Worm (Caenorhabditis elegans): ENCODE measurements around the gene egl-45.
A peak's percentile ranks its signal among the peaks of the same experiment; 100 is the strongest.

egl-45 gene

DNA sequence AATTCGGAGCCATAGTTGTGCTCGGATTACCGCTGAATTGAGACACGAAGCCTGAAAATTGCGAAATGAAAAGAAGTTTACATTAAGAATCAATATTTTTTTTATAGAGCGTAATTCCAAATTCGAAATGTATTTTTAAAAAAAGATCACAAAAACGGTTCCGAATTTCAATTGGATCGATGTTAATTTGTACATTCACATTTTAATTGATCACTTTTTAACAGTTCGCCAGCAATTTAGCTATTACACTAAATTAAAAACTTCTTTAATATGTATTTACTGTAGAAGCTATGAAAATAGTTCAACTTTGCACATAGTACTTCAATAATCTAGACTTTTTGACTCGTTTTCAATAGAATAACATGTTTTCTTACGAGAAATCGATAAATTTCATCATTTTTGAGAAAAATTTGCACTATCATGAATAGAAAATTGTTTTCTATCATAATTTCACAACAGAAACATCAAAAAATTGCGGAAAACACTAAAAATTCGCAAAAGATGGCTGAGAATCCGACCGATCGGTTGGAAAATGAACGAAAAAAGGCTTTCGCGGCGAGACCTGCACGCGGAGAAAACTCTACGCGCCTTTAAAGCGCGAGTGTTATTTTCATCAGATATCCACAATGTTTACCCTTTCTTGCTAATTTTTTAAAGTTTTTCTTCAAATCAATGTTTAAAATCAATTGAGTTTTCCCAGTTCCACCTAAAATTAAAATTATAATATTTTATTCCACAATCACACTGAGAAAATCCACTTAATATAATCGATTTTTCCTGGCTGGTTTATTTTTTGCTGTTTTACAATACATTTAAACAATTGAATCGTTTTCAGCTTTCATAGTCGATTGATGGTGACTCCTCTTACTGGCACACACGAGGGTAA is at the start of gene egl-45, which contains the start of gene kcmf-1:
Gene egl-45, minus strand, starts transcription at position 51 of the 886 bp plus-strand sequence.
Gene kcmf-1, plus strand, starts transcription at position 836 of the 886 bp plus-strand sequence.
- TF ChIP-seq fos-1 (tag; optimal IDR thresholded peaks at IDR 0.05) (no peak), R02D3.7 (tag; optimal IDR thresholded peaks at IDR 0.05) (no peak), zag-1 (tag; optimal IDR thresholded peaks at IDR 0.05) (no peak), nhr-43 (tag; optimal IDR thresholded peaks at IDR 0.05; ENCODE audit: poor library complexity, severe bottlenecking) (no peak), nfya-1 (tag; optimal IDR thresholded peaks at IDR 0.05; ENCODE audit: insufficient read depth) (peak; percentile 57), nhr-76 (tag; optimal IDR thresholded peaks at IDR 0.05) (no peak), ztf-4 (tag; optimal IDR thresholded peaks at IDR 0.05) (no peak), ceh-16 (tag; optimal IDR thresholded peaks at IDR 0.05) (no peak), ama-1 (optimal IDR thresholded peaks at IDR 0.05) (no peak), jun-1 (tag; optimal IDR thresholded peaks at IDR 0.05) (no peak), mml-1 (tag; optimal IDR thresholded peaks at IDR 0.05) (no peak), ceh-82 (tag; optimal IDR thresholded peaks at IDR 0.05) (no peak), snpc-4 (tag; optimal IDR thresholded peaks at IDR 0.05) (no peak), pha-4 (tag; optimal IDR thresholded peaks at IDR 0.05) (peak; percentile 71), nhr-11 (tag; optimal IDR thresholded peaks at IDR 0.05) (no peak), elt-3 (tag; optimal IDR thresholded peaks at IDR 0.05) (no peak), ceh-9 (tag; optimal IDR thresholded peaks at IDR 0.05) (no peak), hmg-11 (tag; optimal IDR thresholded peaks at IDR 0.05) (no peak), lin-15B (tag; optimal IDR thresholded peaks at IDR 0.05) (peak; percentile 42), egl-5 (tag; optimal IDR thresholded peaks at IDR 0.05) (peak; percentile 97), nhr-25 (tag; optimal IDR thresholded peaks at IDR 0.05) (peak; percentile 21), unc-62 (GFP tag; optimal IDR thresholded peaks at IDR 0.05) (no peak), nhr-77 (tag; optimal IDR thresholded peaks at IDR 0.05) (no peak), elt-2 (tag; optimal IDR thresholded peaks at IDR 0.05) (no peak), fkh-2 (tag; optimal IDR thresholded peaks at IDR 0.05) (no peak), eor-1 (tag; optimal IDR thresholded peaks at IDR 0.05) (no peak), nhr-23 (tag; optimal IDR thresholded peaks at IDR 0.05) (peak; percentile 6), ZK546.5 (tag; optimal IDR thresholded peaks at IDR 0.05) (no peak), tbx-2 (tag; optimal IDR thresholded peaks at IDR 0.05) (no peak)

DNA sequence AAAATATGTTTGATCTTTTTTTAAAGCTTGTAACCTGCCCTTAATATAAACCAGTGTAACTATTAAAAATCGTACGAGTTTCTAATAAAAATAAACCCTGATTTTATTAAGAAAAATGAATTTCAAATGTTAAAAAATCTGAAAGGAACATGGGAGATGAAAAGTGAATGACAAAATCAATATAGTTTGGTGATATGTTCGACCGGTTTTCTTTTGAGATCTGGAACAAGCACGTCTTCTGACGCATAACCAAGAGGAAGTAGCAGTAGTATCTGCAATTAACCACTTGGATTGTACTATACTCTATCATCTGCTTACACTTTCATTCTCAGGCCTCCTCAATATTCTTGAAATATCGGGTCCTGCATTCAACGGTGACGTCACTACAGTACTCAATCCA is 48.7 kb upstream of the egl-45 start:
- TF ChIP-seq egl-27 (tag; optimal IDR thresholded peaks at IDR 0.05), result no peak
- no peak for TF ChIP-seq nhr-237 (tag; optimal IDR thresholded peaks at IDR 0.05)
- no peak for TF ChIP-seq egl-5 (tag; optimal IDR thresholded peaks at IDR 0.05)
- TF ChIP-seq daf-12 (tag; optimal IDR thresholded peaks at IDR 0.05), result no peak
- TF ChIP-seq nhr-76 (tag; optimal IDR thresholded peaks at IDR 0.05), result no peak
- no peak for TF ChIP-seq snpc-4 (tag; optimal IDR thresholded peaks at IDR 0.05)
- no peak for TF ChIP-seq nhr-12 (tag; optimal IDR thresholded peaks at IDR 0.05)
- TF ChIP-seq fos-1 (tag; optimal IDR thresholded peaks at IDR 0.05), result no peak
- no peak for TF ChIP-seq unc-39 (tag; optimal IDR thresholded peaks at IDR 0.05)
- TF ChIP-seq nhr-77 (tag; optimal IDR thresholded peaks at IDR 0.05), result no peak
- TF ChIP-seq nhr-23 (tag; optimal IDR thresholded peaks at IDR 0.05), result no peak
- TF ChIP-seq hmg-11 (tag; optimal IDR thresholded peaks at IDR 0.05), result no peak
- TF ChIP-seq ZK546.5 (tag; optimal IDR thresholded peaks at IDR 0.05), result no peak
- no peak for TF ChIP-seq nhr-28 (tag; optimal IDR thresholded peaks at IDR 0.05)
- no peak for TF ChIP-seq mdl-1 (tag; optimal IDR thresholded peaks at IDR 0.05)

DNA sequence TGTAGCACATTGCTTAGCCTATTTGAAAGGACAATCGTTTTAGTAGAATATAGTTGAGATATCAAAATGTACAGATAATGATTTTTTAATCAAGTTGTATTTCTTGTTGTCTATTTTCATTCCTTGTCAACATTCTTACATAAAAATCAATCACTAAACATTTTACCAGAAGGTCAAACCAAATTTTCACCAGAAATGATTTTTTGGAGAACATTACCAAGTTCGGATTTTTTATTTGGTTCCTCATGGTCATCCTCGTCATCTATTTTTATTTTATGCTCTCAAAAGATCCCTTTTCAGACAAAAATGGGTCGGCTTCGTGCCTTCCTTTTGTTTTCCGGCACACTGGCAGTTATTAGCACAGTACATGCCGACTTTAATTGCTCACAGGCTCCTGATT is 45.1 kb upstream of the egl-45 start, which contains the start of gene tyr-1:
Gene tyr-1, plus strand, starts transcription at position 301 of the 400 bp plus-strand sequence.
- no peak for TF ChIP-seq mdl-1 (tag; optimal IDR thresholded peaks at IDR 0.05)
- no peak for TF ChIP-seq ztf-4 (tag; optimal IDR thresholded peaks at IDR 0.05)
- TF ChIP-seq egl-27 (tag; optimal IDR thresholded peaks at IDR 0.05), result no peak
- TF ChIP-seq unc-62 (GFP tag; optimal IDR thresholded peaks at IDR 0.05), result no peak
- no peak for TF ChIP-seq ZK546.5 (tag; optimal IDR thresholded peaks at IDR 0.05)
- TF ChIP-seq skn-1 (tag; optimal IDR thresholded peaks at IDR 0.05), result no peak
- no peak for TF ChIP-seq ceh-16 (tag; optimal IDR thresholded peaks at IDR 0.05)
- TF ChIP-seq fkh-10 (GFP tag; optimal IDR thresholded peaks at IDR 0.05), result no peak
- TF ChIP-seq nhr-25 (tag; optimal IDR thresholded peaks at IDR 0.05), result no peak
- no peak for TF ChIP-seq aly-2 (tag; optimal IDR thresholded peaks at IDR 0.05)
- no peak for TF ChIP-seq daf-12 (tag; optimal IDR thresholded peaks at IDR 0.05)
- TF ChIP-seq ceh-82 (tag; optimal IDR thresholded peaks at IDR 0.05), result no peak
- no peak for TF ChIP-seq nhr-237 (tag; optimal IDR thresholded peaks at IDR 0.05)

Data from whole organism, L3 larva.